Fruit fly (Drosophila melanogaster) whole organism, embryonic: ENCODE measurements around the gene CG14400.

Source experiments
- ATbp ChIP-seq: fragments of 200-800 bp; sonication (Bioruptor generic); optimal IDR thresholded peaks from 2 replicates; lab custom pipeline; 2017; ENCODE audit warnings: missing biosample characterization, mild to moderate bottlenecking, missing genetic modification characterization, missing genetic modification reagents
- Atf-2 ChIP-seq: fragments of 200-800 bp; sonication (Bioruptor generic); optimal IDR thresholded peaks from 2 replicates; lab custom pipeline; 2016; ENCODE audit warnings: missing biosample characterization, missing genetic modification characterization
- CG10147 ChIP-seq: fragments of 200-800 bp; sonication (Bioruptor generic); optimal IDR thresholded peaks from 2 replicates; lab custom pipeline; 2019; ENCODE audit warnings: missing biosample characterization, mild to moderate bottlenecking, missing genetic modification characterization, moderate library complexity
- CG11456 ChIP-seq: fragments of 200-800 bp; sonication (Bioruptor generic); IDR thresholded peaks from 3 replicates; pipeline ENCODE4 v1.3.6; 2022; ENCODE audit warnings: missing biosample characterization, missing genetic modification characterization
- CG13424 ChIP-seq: fragments of 200-800 bp; sonication (Bioruptor generic); optimal IDR thresholded peaks from 2 replicates; lab custom pipeline; 2019; ENCODE audit warnings: missing biosample characterization, mild to moderate bottlenecking, missing genetic modification characterization, moderate library complexity
- CG13894 ChIP-seq: fragments of 200-800 bp; sonication (Bioruptor generic); optimal IDR thresholded peaks from 3 replicates; lab custom pipeline; 2018; ENCODE audit warnings: missing biosample characterization, mild to moderate bottlenecking, missing genetic modification characterization, moderate library complexity
- CG17359 ChIP-seq: fragments of 200-800 bp; sonication (Bioruptor generic); optimal IDR thresholded peaks from 3 replicates; lab custom pipeline; 2018; ENCODE audit warnings: missing biosample characterization, mild to moderate bottlenecking, missing genetic modification characterization, moderate library complexity
- CG17361 ChIP-seq: fragments of 200-800 bp; sonication (Bioruptor generic); IDR thresholded peaks from 3 replicates; pipeline ENCODE4 v1.3.6; 2022; ENCODE audit warnings: missing biosample characterization, missing genetic modification characterization
- CG17612 ChIP-seq: fragments of 200-800 bp; sonication (Bioruptor generic); IDR thresholded peaks from 2 replicates; pipeline ENCODE4 v1.3.6; 2022; ENCODE audit warnings: missing biosample characterization, missing genetic modification characterization
- CG18599 ChIP-seq: fragments of 200-800 bp; sonication (Bioruptor generic); optimal IDR thresholded peaks from 3 replicates; lab custom pipeline; 2017; ENCODE audit warnings: missing biosample characterization, missing genetic modification characterization, mild to moderate bottlenecking, moderate library complexity, missing genetic modification reagents
- CG18619 ChIP-seq: fragments of 200-800 bp; sonication (Bioruptor generic); optimal IDR thresholded peaks from 3 replicates; lab custom pipeline; 2017; ENCODE audit warnings: missing biosample characterization, mild to moderate bottlenecking, missing genetic modification characterization
- CG3163 ChIP-seq: fragments of 200-800 bp; sonication (Bioruptor generic); optimal IDR thresholded peaks from 3 replicates; lab custom pipeline; 2016; ENCODE audit warnings: missing biosample characterization, missing genetic modification characterization
- CG3726 ChIP-seq: fragments of 200-800 bp; sonication (Bioruptor generic); IDR thresholded peaks from 3 replicates; pipeline ENCODE4, ENCODE4 v1.3.6; 2022; ENCODE audit warnings: missing biosample characterization, missing genetic modification characterization
- CG3995 ChIP-seq: fragments of 200-800 bp; sonication (Bioruptor generic); optimal IDR thresholded peaks from 3 replicates; lab custom pipeline; 2016; ENCODE audit warnings: missing biosample characterization, missing genetic modification characterization
- CG4282 ChIP-seq: fragments of 200-800 bp; sonication (Bioruptor generic); optimal IDR thresholded peaks from 2 replicates; lab custom pipeline; 2016; ENCODE audit warnings: missing biosample characterization, missing genetic modification characterization
- CG7271 ChIP-seq: fragments of 200-800 bp; sonication (Bioruptor generic); optimal IDR thresholded peaks from 2 replicates; lab custom pipeline; 2018; ENCODE audit warnings: missing biosample characterization, mild to moderate bottlenecking, missing genetic modification characterization, moderate library complexity
- CG7556 ChIP-seq: fragments of 200-800 bp; sonication (Bioruptor generic); optimal IDR thresholded peaks from 2 replicates; lab custom pipeline; 2017; ENCODE audit warnings: missing biosample characterization, mild to moderate bottlenecking, missing genetic modification characterization
- CG7928 ChIP-seq: fragments of 200-800 bp; sonication (Bioruptor generic); optimal IDR thresholded peaks from 2 replicates; lab custom pipeline; 2017; ENCODE audit warnings: missing biosample characterization, mild to moderate bottlenecking, missing genetic modification characterization
- CG8478 ChIP-seq: fragments of >200 bp; optimal IDR thresholded peaks from 2 replicates; lab custom pipeline; 2018
- CG8765 ChIP-seq: fragments of 200-800 bp; sonication (Bioruptor generic); IDR thresholded peaks from 2 replicates; pipeline ENCODE4 v1.3.6; 2022; ENCODE audit warnings: missing biosample characterization, missing genetic modification characterization
- CG8924 ChIP-seq: fragments of 200-800 bp; optimal IDR thresholded peaks from 3 replicates; lab custom pipeline; 2019; ENCODE audit warnings: missing biosample characterization, mild to moderate bottlenecking, missing genetic modification characterization, moderate library complexity
- CrebB ChIP-seq: fragments of 200-800 bp; sonication (Bioruptor generic); optimal IDR thresholded peaks from 3 replicates; lab custom pipeline; 2018; ENCODE audit warnings: missing biosample characterization, mild to moderate bottlenecking, missing genetic modification characterization
- Dad ChIP-seq: fragments of 200-800 bp; sonication (Bioruptor generic); optimal IDR thresholded peaks from 3 replicates; lab custom pipeline; 2016; ENCODE audit warnings: missing biosample characterization, missing genetic modification characterization
- Doc3 ChIP-seq: fragments of 200-800 bp; sonication (Bioruptor generic); IDR thresholded peaks from 3 replicates; pipeline ENCODE4 v1.3.6; 2022; ENCODE audit warnings: missing biosample characterization, missing genetic modification characterization; ENCODE audit not compliant: partially characterized antibody
- E2f1 ChIP-seq: fragments of 200-800 bp; sonication (Bioruptor generic); IDR thresholded peaks from 2 replicates; pipeline ENCODE4 v1.3.6; 2022; ENCODE audit warnings: missing biosample characterization, missing genetic modification characterization
- H2.0 ChIP-seq: fragments of 200-800 bp; sonication (Bioruptor generic); IDR thresholded peaks from 2 replicates; pipeline ENCODE4 v1.3.6; 2022; ENCODE audit warnings: missing biosample characterization, missing genetic modification characterization
- Hr39 ChIP-seq: fragments of >200 bp; optimal IDR thresholded peaks from 2 replicates; lab custom pipeline; 2017
- Mrtf ChIP-seq: fragments of 200-800 bp; sonication (Bioruptor generic); IDR thresholded peaks from 3 replicates; pipeline ENCODE4 v1.3.6; 2022; ENCODE audit warnings: missing biosample characterization, missing genetic modification characterization
- NfI ChIP-seq: fragments of 200-800 bp; sonication (Bioruptor generic); optimal IDR thresholded peaks from 3 replicates; lab custom pipeline; 2018; ENCODE audit warnings: missing biosample characterization, mild to moderate bottlenecking, missing genetic modification characterization, moderate library complexity
- Ravus ChIP-seq: fragments of 200-800 bp; sonication (Bioruptor generic); IDR thresholded peaks from 2 replicates; pipeline ENCODE4 v1.3.6; 2022; ENCODE audit warnings: missing biosample characterization, missing genetic modification characterization
- Spps ChIP-seq: fragments of 200-800 bp; sonication (Bioruptor generic); optimal IDR thresholded peaks from 2 replicates; lab custom pipeline; 2018; ENCODE audit warnings: missing biosample characterization, mild to moderate bottlenecking, missing genetic modification characterization
- Ssrp ChIP-seq: fragments of 200-800 bp; sonication (Bioruptor generic); optimal IDR thresholded peaks from 2 replicates; lab custom pipeline; 2018; ENCODE audit warnings: missing biosample characterization, mild to moderate bottlenecking, missing genetic modification characterization, moderate library complexity
- Taf1 ChIP-seq: fragments of 200-800 bp; sonication (Bioruptor generic); IDR thresholded peaks from 2 replicates; pipeline ENCODE4 v1.3.6; 2022; ENCODE audit warnings: missing biosample characterization, missing genetic modification characterization
- Trl ChIP-seq, 3 experiments: fragments of >200 bp in 2 of 3; fragments of 200-800 bp in 1 of 3; sonication (Bioruptor generic) in 1 of 3; optimal IDR thresholded peaks; 2 replicates in 1 of 3; 3 replicates in 2 of 3; lab custom pipeline; 2016 to 2017; ENCODE audit warnings: missing biosample characterization in 1 of 3, missing genetic modification characterization in 1 of 3
- abd-A ChIP-seq: fragments of 200-800 bp; sonication (Bioruptor generic); optimal IDR thresholded peaks from 3 replicates; lab custom pipeline; 2019; ENCODE audit warnings: missing biosample characterization, mild to moderate bottlenecking, missing genetic modification characterization, moderate library complexity
- amos ChIP-seq: fragments of 200-800 bp; sonication (Bioruptor generic); IDR thresholded peaks from 2 replicates; pipeline ENCODE4 v1.3.6; 2022; ENCODE audit warnings: missing biosample characterization, missing genetic modification characterization; ENCODE audit not compliant: partially characterized antibody
- bcd ChIP-seq: fragments of 200-800 bp; sonication (Bioruptor generic); optimal IDR thresholded peaks from 2 replicates; lab custom pipeline; 2017; ENCODE audit warnings: missing biosample characterization, mild to moderate bottlenecking, missing genetic modification characterization
- cwo ChIP-seq: fragments of 200-800 bp; sonication (Bioruptor generic); optimal IDR thresholded peaks from 3 replicates; lab custom pipeline; 2017; ENCODE audit warnings: missing biosample characterization, missing genetic modification characterization, mild to moderate bottlenecking, moderate library complexity, missing genetic modification reagents
- fd96Cb ChIP-seq: fragments of 200-800 bp; sonication (Bioruptor generic); optimal IDR thresholded peaks from 2 replicates; lab custom pipeline; 2018; ENCODE audit warnings: missing biosample characterization, mild to moderate bottlenecking, missing genetic modification characterization, moderate library complexity
- gsb ChIP-seq: fragments of 200-800 bp; sonication (Bioruptor generic); IDR thresholded peaks from 2 replicates; pipeline ENCODE4 v1.3.6; 2022; ENCODE audit warnings: missing biosample characterization, missing genetic modification characterization
- jigr1 ChIP-seq: fragments of 200-800 bp; sonication (Bioruptor generic); IDR thresholded peaks from 3 replicates; pipeline ENCODE4 v1.3.6; 2022; ENCODE audit warnings: missing biosample characterization, missing genetic modification characterization
- lbe ChIP-seq: fragments of 200-800 bp; sonication (Bioruptor generic); optimal IDR thresholded peaks from 2 replicates; lab custom pipeline; 2016; ENCODE audit warnings: missing biosample characterization, mild to moderate bottlenecking, missing genetic modification characterization
- luna ChIP-seq: fragments of 200-800 bp; sonication (Bioruptor generic); optimal IDR thresholded peaks from 2 replicates; lab custom pipeline; 2016; ENCODE audit warnings: missing biosample characterization, missing genetic modification characterization
- odd ChIP-seq: fragments of 200-800 bp; sonication (Bioruptor generic); optimal IDR thresholded peaks from 2 replicates; lab custom pipeline; 2017; ENCODE audit warnings: missing biosample characterization, mild to moderate bottlenecking, missing genetic modification characterization
- pb ChIP-seq: fragments of 200-800 bp; sonication (Bioruptor generic); optimal IDR thresholded peaks from 3 replicates; lab custom pipeline; 2016; ENCODE audit warnings: missing biosample characterization, missing genetic modification characterization
- pum ChIP-seq: fragments of 200-800 bp; sonication (Bioruptor generic); optimal IDR thresholded peaks from 2 replicates; lab custom pipeline; 2016; ENCODE audit warnings: missing biosample characterization, missing genetic modification characterization
- ranshi ChIP-seq: fragments of 200-800 bp; sonication (Bioruptor generic); IDR thresholded peaks from 2 replicates; pipeline ENCODE4 v1.3.6; 2022; ENCODE audit warnings: missing biosample characterization, missing genetic modification characterization
- schlank ChIP-seq: fragments of 200-800 bp; sonication (Bioruptor generic); optimal IDR thresholded peaks from 2 replicates; lab custom pipeline; 2018; ENCODE audit warnings: missing biosample characterization, mild to moderate bottlenecking, missing genetic modification characterization
- sr ChIP-seq: fragments of 200-800 bp; sonication (Bioruptor generic); IDR thresholded peaks from 3 replicates; pipeline ENCODE4 v1.3.6; 2022; ENCODE audit warnings: missing biosample characterization, missing genetic modification characterization
- usp ChIP-seq: fragments of >200 bp; optimal IDR thresholded peaks from 2 replicates; lab custom pipeline; 2017; ENCODE audit warnings: missing biosample characterization, missing genetic modification characterization
- zfh1 ChIP-seq: fragments of 200-800 bp; sonication (Bioruptor generic); IDR thresholded peaks from 3 replicates; pipeline ENCODE4 v1.3.6; 2022; ENCODE audit warnings: missing biosample characterization, missing genetic modification characterization

The CG14400 gene

DNA sequence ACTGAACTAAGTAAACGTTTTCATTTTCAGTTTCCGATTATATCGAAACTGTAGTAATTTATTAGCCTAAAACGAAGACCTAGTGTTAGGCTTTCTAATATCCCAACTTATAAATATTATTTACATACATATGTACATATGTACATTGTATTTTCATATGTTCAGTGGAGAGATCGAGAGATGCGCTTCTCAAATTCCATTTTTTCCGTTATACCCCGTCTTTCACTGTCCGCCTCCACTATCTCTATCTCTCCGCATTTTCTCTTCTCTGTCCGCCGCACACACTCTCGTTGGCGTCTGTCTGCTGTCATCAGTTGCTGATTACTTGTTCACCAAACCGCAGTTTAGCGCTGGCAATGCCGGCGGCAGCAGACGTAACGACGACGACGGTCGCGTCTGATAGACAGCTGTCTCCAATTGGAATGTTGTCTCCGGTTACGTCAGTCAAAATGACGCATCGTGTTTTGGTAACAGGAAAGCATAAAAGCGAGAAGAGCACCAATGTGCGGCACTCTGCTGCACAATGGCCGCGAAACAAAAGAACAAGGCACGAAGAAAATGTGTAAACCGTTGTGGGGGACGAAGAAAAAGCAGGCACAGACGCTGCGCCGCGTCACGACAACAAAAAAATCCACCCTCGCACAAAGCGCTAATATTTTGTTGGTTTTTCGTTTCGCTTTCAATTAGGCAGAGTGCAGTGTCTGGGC, 35.0 kb downstream of the CG14400 start, which contains the start of gene CG9331 (continued):
- TF ChIP-seq CG7271 (tag; lab: Kevin White, UChicago) (no peak), Dad (GFP tag; lab: Kevin White, UChicago) (no peak), E2f1 (no peak), Doc3 (GFP tag; lab: Robert Waterston, UW) (no peak; the same call in 2 of the 3 replicates), CG8924 (no peak), amos (no peak), Hr39 (lab: Kevin White, UChicago) (no peak), CG17359 (tag; lab: Kevin White, UChicago) (no peak), ranshi (GFP tag; lab: Robert Waterston, UW) (no peak), Ssrp (tag; lab: Kevin White, UChicago) (no peak), Taf1 (GFP tag; lab: Robert Waterston, UW) (no peak), CG7928 (GFP tag; lab: Kevin White, UChicago) (no peak), odd (no peak), CG3726 (GFP tag; lab: Robert Waterston, UW) (no peak), CG18619 (no peak), CG3995 (no peak), jigr1 (GFP tag; lab: Robert Waterston, UW) (no peak), CG10147 (GFP tag; lab: Kevin White, UChicago) (no peak), ATbp (no peak), CrebB (no peak), CG7556 (GFP tag; lab: Kevin White, UChicago) (no peak), gsb (GFP tag; lab: Robert Waterston, UW) (no peak), luna (GFP tag; lab: Kevin White, UChicago) (no peak), schlank (no peak), CG11456 (no peak), abd-A (tag; lab: Kevin White, UChicago) (peak; percentile 92), CG13894 (tag; lab: Kevin White, UChicago) (peak; percentile 15), CG17361 (GFP tag; lab: Robert Waterston, UW) (no peak), pb (GFP tag; lab: Kevin White, UChicago) (peak; percentile 21), CG8478 (lab: Kevin White, UChicago) (no peak), bcd (no peak), Spps (no peak), CG3163 (no peak), fd96Cb (tag; lab: Kevin White, UChicago) (no peak), CG13424 (no peak), sr (GFP tag; lab: Robert Waterston, UW) (peak; percentile 42; the same call in 1 of the 3 replicates), pum (GFP tag; lab: Kevin White, UChicago) (no peak), CG4282 (no peak), CG8765 (GFP tag; lab: Robert Waterston, UW) (no peak), usp (GFP tag; lab: Kevin White, UChicago) (no peak), lbe (no peak), Ravus (GFP tag; lab: Robert Waterston, UW) (no peak), zfh1 (GFP tag; lab: Robert Waterston, UW) (no peak), cwo (GFP tag; lab: Kevin White, UChicago) (no peak), CG18599 (GFP tag; lab: Kevin White, UChicago) (no peak), Atf-2 (no peak), NfI (GFP tag; lab: Kevin White, UChicago) (no peak), CG17612 (no peak), Trl (optimal IDR thresholded peaks at IDR 0.05; lab: Kevin White, UChicago) (peak; percentile 55 to 66), Trl (GFP tag; optimal IDR thresholded peaks at IDR 0.05; lab: Kevin White, UChicago) (no peak), Mrtf (no peak), H2.0 (GFP tag; lab: Robert Waterston, UW) (no peak)
